Worm (Caenorhabditis elegans) whole organism, young adult: ENCODE data around the gene sma-5.
A peak's percentile ranks its signal among the peaks of the same experiment; 100 is the strongest.

ENCODE experiments used
- D2030.7 ChIP-seq: fragments of 200-800 bp; sonication (Bioruptor generic); IDR thresholded peaks from 2 replicates; pipeline ENCODE4 v1.3.6; 2022; ENCODE audit warnings: missing genetic modification reagents, missing genetic modification characterization, missing compliant biosample characterization
- F22D6.2 ChIP-seq: sonication (generic microtip); optimal IDR thresholded peaks from 2 replicates; lab custom pipeline; 2016; ENCODE audit warnings: mild to moderate bottlenecking, missing genetic modification characterization, missing compliant biosample characterization
- F37B4.10 ChIP-seq: fragments of 200-800 bp; sonication (Bioruptor generic); IDR thresholded peaks from 2 replicates; pipeline ENCODE4 v1.3.6; 2022; ENCODE audit warnings: missing genetic modification characterization, missing compliant biosample characterization
- F55B11.4 ChIP-seq: sonication (generic microtip); optimal IDR thresholded peaks from 2 replicates; lab custom pipeline; 2016; ENCODE audit warnings: missing compliant biosample characterization, missing genetic modification characterization, borderline replicate concordance; ENCODE audit not compliant: insufficient read depth
- T26A5.8 ChIP-seq: sonication (generic microtip); optimal IDR thresholded peaks from 2 replicates; lab custom pipeline; 2016; ENCODE audit warnings: missing genetic modification characterization, missing compliant biosample characterization
- Y79H2A.3 ChIP-seq: fragments of 200-800 bp; sonication (Bioruptor generic); conservative IDR thresholded peaks from 2 replicates; pipeline ENCODE4 v1.3.6; 2022; ENCODE audit warnings: missing genetic modification reagents, missing genetic modification characterization, missing compliant biosample characterization
- aptf-2 ChIP-seq: fragments of 200-800 bp; sonication (Bioruptor generic); conservative IDR thresholded peaks from 2 replicates; pipeline ENCODE4 v1.3.6; 2022; ENCODE audit warnings: missing genetic modification reagents, missing genetic modification characterization, missing compliant biosample characterization
- attf-6 ChIP-seq: fragments of 200-800 bp; sonication (Bioruptor generic); IDR thresholded peaks from 2 replicates; pipeline ENCODE4 v1.3.6; 2022; ENCODE audit warnings: missing genetic modification reagents, missing genetic modification characterization, missing compliant biosample characterization
- ccch-3 ChIP-seq: fragments of 200-800 bp; sonication (Bioruptor generic); optimal IDR thresholded peaks from 2 replicates; lab custom pipeline; 2018; ENCODE audit warnings: mild to moderate bottlenecking, missing genetic modification characterization, missing compliant biosample characterization
- ceh-100 ChIP-seq: fragments of 200-800 bp; sonication (Bioruptor generic); IDR thresholded peaks from 2 replicates; pipeline ENCODE4 v1.3.6; 2022; ENCODE audit warnings: missing genetic modification reagents, missing genetic modification characterization, missing compliant biosample characterization
- egrh-3 ChIP-seq: fragments of 200-800 bp; sonication (Bioruptor generic); IDR thresholded peaks from 2 replicates; pipeline ENCODE4 v1.3.6; 2022; ENCODE audit warnings: missing genetic modification reagents, missing genetic modification characterization, missing compliant biosample characterization
- ekl-4 ChIP-seq: fragments of 200-800 bp; sonication (Bioruptor generic); IDR thresholded peaks from 2 replicates; pipeline ENCODE4 v1.3.6; 2022; ENCODE audit warnings: missing genetic modification reagents, missing genetic modification characterization, missing compliant biosample characterization
- hlh-12 ChIP-seq: sonication (generic microtip); optimal IDR thresholded peaks from 2 replicates; lab custom pipeline; 2016; ENCODE audit warnings: missing genetic modification characterization, missing compliant biosample characterization
- hsf-1 ChIP-seq: fragments of 200-800 bp; sonication (Bioruptor generic); IDR thresholded peaks from 2 replicates; pipeline ENCODE4 v1.3.6; 2022; ENCODE audit warnings: missing genetic modification reagents, missing genetic modification characterization, missing compliant biosample characterization
- lag-1 ChIP-seq: fragments of 200-800 bp; sonication (Bioruptor generic); IDR thresholded peaks from 2 replicates; pipeline ENCODE4 v1.3.6; 2022; ENCODE audit warnings: missing genetic modification reagents, missing genetic modification characterization, missing compliant biosample characterization
- lin-40 ChIP-seq: sonication (generic microtip); optimal IDR thresholded peaks from 2 replicates; lab custom pipeline; 2016; ENCODE audit warnings: missing genetic modification characterization, mild to moderate bottlenecking, missing compliant biosample characterization, missing genotype, missing genetic modification reagents
- lir-1 ChIP-seq: fragments of 200-800 bp; sonication (Bioruptor generic); conservative IDR thresholded peaks from 2 replicates; pipeline ENCODE4 v1.3.6; 2022; ENCODE audit warnings: missing genetic modification reagents, missing genetic modification characterization, missing compliant biosample characterization
- madf-10 ChIP-seq: sonication (generic microtip); optimal IDR thresholded peaks from 2 replicates; lab custom pipeline; 2016; ENCODE audit warnings: mild to moderate bottlenecking, missing genetic modification characterization, missing compliant biosample characterization
- madf-3 ChIP-seq: fragments of 200-800 bp; sonication (Bioruptor generic); IDR thresholded peaks from 2 replicates; pipeline ENCODE4 v1.3.6; 2022; ENCODE audit warnings: missing genetic modification reagents, missing genetic modification characterization, missing compliant biosample characterization
- madf-8 ChIP-seq: fragments of 200-800 bp; sonication (Bioruptor generic); conservative IDR thresholded peaks from 2 replicates; pipeline ENCODE4 v1.3.6; 2022; ENCODE audit warnings: missing genetic modification reagents, missing genetic modification characterization, missing compliant biosample characterization
- mel-28 ChIP-seq: sonication (generic microtip); optimal IDR thresholded peaks from 2 replicates; lab custom pipeline; 2016; ENCODE audit warnings: borderline replicate concordance, mild to moderate bottlenecking, missing genetic modification characterization, missing compliant biosample characterization
- mxl-1 ChIP-seq: sonication (generic microtip); optimal IDR thresholded peaks from 2 replicates; lab custom pipeline; 2016; ENCODE audit warnings: missing genetic modification characterization, missing compliant biosample characterization
- nhr-120 ChIP-seq: fragments of 200-800 bp; sonication (Bioruptor generic); IDR thresholded peaks from 2 replicates; pipeline ENCODE4 v1.3.6; 2022; ENCODE audit warnings: missing genetic modification characterization, missing compliant biosample characterization
- nhr-80 ChIP-seq: sonication (generic microtip); optimal IDR thresholded peaks from 2 replicates; lab custom pipeline; 2016; ENCODE audit warnings: missing genetic modification characterization, missing compliant biosample characterization
- rec-8 ChIP-seq, 2 experiments: sonication (generic microtip); optimal IDR thresholded peaks; 2 replicates each; lab custom pipeline; 2016; ENCODE audit warnings: mild to moderate bottlenecking in 2 of 2, missing genetic modification characterization in 2 of 2, missing genetic modification reagents in 2 of 2, missing genotype in 2 of 2, missing biosample characterization in 1 of 2, missing compliant biosample characterization in 1 of 2, moderate library complexity in 1 of 2
- sea-2 ChIP-seq: fragments of 200-800 bp; sonication (Bioruptor generic); IDR thresholded peaks from 2 replicates; pipeline ENCODE4 v1.3.6; 2022; ENCODE audit warnings: missing genetic modification characterization, missing compliant biosample characterization
- snpc-1.1 ChIP-seq: sonication (generic microtip); optimal IDR thresholded peaks from 2 replicates; lab custom pipeline; 2017; ENCODE audit warnings: missing genetic modification characterization, mild to moderate bottlenecking, missing compliant biosample characterization, antibody characterized with exemption, moderate library complexity, missing genotype, missing genetic modification reagents; ENCODE audit not compliant: insufficient read depth
- somi-1 ChIP-seq: fragments of 200-800 bp; sonication (Bioruptor generic); optimal IDR thresholded peaks from 2 replicates; lab custom pipeline; 2018; ENCODE audit warnings: mild to moderate bottlenecking, missing genetic modification characterization, missing compliant biosample characterization
- xnd-1 ChIP-seq: sonication (generic microtip); optimal IDR thresholded peaks from 2 replicates; lab custom pipeline; 2016; ENCODE audit warnings: missing genotype, missing genetic modification reagents, missing genetic modification characterization, missing compliant biosample characterization
- zfh-2 ChIP-seq: fragments of 200-800 bp; sonication (Bioruptor generic); conservative IDR thresholded peaks from 2 replicates; pipeline ENCODE4 v1.3.6; 2022; ENCODE audit warnings: missing genetic modification reagents, missing genetic modification characterization, missing compliant biosample characterization
- zim-3 ChIP-seq: sonication (generic microtip); optimal IDR thresholded peaks from 2 replicates; lab custom pipeline; 2017; ENCODE audit warnings: mild to moderate bottlenecking, missing genetic modification characterization, moderate library complexity, missing compliant biosample characterization
- ztf-18 ChIP-seq: sonication (generic microtip); optimal IDR thresholded peaks from 2 replicates; lab custom pipeline; 2016; ENCODE audit warnings: missing genotype, mild to moderate bottlenecking, missing genetic modification characterization, missing compliant biosample characterization
- ztf-26 ChIP-seq: sonication (generic microtip); optimal IDR thresholded peaks from 2 replicates; lab custom pipeline; 2017; ENCODE audit warnings: missing genetic modification characterization, missing compliant biosample characterization

The sma-5 gene

DNA sequence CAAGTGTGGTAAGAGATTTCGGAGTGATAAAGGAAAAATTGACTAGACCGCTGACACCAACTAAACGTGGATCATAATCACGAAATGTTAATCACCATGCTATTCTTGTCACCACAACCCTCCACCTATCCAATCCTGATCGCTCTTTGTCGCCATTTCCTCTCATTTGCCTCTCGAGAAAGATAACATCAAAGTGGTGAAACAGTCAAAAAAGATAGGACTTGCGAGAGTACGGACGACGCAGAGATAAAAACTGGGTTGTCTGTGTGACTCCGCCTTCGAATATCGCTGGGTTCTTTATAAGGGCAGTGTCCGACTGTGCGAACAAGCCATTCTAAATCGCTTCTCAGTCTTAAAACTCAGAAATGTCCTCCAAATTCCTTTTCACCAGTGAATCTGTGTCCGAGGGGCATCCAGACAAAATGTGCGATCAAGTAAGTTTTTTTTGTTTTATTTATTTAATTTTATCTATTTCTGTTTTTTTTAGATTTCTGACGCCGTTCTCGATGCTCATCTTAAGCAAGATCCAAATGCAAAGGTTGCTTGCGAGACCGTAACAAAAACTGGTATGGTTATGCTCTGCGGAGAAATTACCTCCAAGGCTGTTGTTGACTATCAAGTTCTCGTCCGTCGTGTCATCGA, 39.6 kb downstream of the sma-5 start, which contains the start of gene sams-1 (continued):
- no peak for TF ChIP-seq lir-1 (GFP tag; lab: Robert Waterston, UW)
- TF ChIP-seq madf-8 (GFP tag; lab: Robert Waterston, UW): no peak

- TF ChIP-seq ztf-18: no peak
- TF ChIP-seq ekl-4 (GFP tag; lab: Robert Waterston, UW): no peak
- no peak for TF ChIP-seq madf-10 (tag; lab: Kevin White, UChicago)
- TF ChIP-seq mel-28 (tag; lab: Kevin White, UChicago): no peak
- no peak for TF ChIP-seq ceh-100 (GFP tag; lab: Robert Waterston, UW)
- no peak for TF ChIP-seq ztf-26
- TF ChIP-seq F37B4.10 (GFP tag; lab: Robert Waterston, UW): no peak
- no peak for TF ChIP-seq T26A5.8 (tag; lab: Kevin White, UChicago)
- TF ChIP-seq D2030.7 (GFP tag; lab: Robert Waterston, UW): no peak
- TF ChIP-seq lag-1 (GFP tag; lab: Robert Waterston, UW): no peak
- no peak for TF ChIP-seq nhr-120 (GFP tag; lab: Robert Waterston, UW)
These were observed 40.2 kb downstream of the sma-5 start for ce11 chrX:11965163-11965562.

DNA sequence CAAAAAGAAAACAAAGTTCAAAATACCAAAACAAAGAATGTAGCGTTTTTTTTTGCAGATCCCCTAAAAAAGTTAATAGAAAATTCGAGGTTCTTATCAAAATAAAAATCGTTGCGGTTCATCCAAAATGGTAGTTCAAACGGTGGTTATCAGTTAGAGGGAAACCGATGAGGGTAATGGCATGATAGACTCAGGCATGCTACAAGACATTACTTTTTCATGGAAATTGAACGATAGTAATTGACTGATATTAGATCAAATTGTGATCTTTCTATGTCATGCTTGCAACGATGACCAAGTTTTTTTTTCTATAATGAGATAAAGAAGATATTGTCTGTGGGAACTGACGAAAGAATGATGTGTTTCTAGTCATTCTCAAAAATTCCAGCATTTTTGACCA, 40.8 kb downstream of the sma-5 start:
- TF ChIP-seq madf-3 (GFP tag; lab: Robert Waterston, UW) (no peak), somi-1 (GFP tag; lab: Kevin White, UChicago) (no peak), nhr-80 (peak; percentile 81), mxl-1 (tag; lab: Kevin White, UChicago) (no peak), snpc-1.1 (tag; lab: Kevin White, UChicago) (no peak), Y79H2A.3 (GFP tag; lab: Robert Waterston, UW) (no peak), F22D6.2 (no peak), aptf-2 (GFP tag; lab: Robert Waterston, UW) (no peak), xnd-1 (tag; lab: Kevin White, UChicago) (no peak), zim-3 (tag; lab: Kevin White, UChicago) (no peak), lin-40 (tag; lab: Kevin White, UChicago) (peak; percentile 7), ztf-26 (peak; percentile 4), sea-2 (GFP tag; lab: Robert Waterston, UW) (no peak), hlh-12 (no peak), F55B11.4 (tag; lab: Kevin White, UChicago) (no peak), D2030.7 (GFP tag; lab: Robert Waterston, UW) (no peak)
- TF ChIP-seq, all 124 proteins: peak for 3

DNA sequence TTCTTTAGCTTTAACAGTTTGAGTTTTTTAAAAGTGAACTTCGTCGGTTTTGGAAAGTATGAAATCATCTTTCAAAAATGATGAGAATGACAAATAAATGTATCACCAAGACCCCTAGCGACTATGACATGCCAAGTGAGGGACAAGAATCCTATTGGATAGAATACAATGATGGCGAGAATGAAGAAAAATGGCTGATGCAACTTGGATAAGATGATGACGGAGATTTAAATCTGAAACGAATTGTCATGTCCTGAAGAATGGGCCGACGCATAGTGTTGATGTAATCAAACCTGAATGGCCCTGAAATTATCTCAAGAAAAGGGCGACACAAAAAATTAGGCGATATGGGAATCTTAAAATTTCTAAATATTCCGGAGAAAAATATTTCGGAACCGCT, 41.7 kb downstream of the sma-5 start:
- TF ChIP-seq rec-8 (tag; optimal IDR thresholded peaks at IDR 0.05; lab: Kevin White, UChicago) (no peak), somi-1 (GFP tag; lab: Kevin White, UChicago) (no peak), ccch-3 (GFP tag; lab: Kevin White, UChicago) (no peak), egrh-3 (no peak), attf-6 (GFP tag; lab: Robert Waterston, UW) (no peak), snpc-1.1 (tag; lab: Kevin White, UChicago) (no peak), zfh-2 (no peak), zim-3 (tag; lab: Kevin White, UChicago) (no peak), hsf-1 (GFP tag; lab: Robert Waterston, UW) (no peak)
